Worm (Caenorhabditis elegans): ENCODE measurements around the gene nhl-1.

DNA sequence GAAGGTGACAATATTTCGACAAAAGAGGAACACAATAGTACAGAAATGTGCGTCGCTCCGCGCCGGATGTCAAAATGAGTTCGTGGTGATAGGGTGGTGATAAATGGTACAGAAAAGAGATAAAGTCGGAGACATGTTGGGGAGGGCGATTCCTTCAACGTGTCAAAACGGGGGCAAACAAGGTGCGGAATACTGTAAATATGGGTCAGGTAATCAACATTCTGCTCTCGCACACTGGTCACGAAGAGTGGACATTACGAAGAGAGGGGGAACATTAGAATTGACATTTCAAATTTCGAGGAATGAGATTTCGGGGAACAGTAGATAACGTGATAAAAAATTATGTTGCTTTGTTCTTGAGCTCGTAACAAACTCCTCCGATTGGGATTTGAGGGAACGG, 45.9 kb upstream of the nhl-1 start, which contains the start of gene ZC84.6:
- no peak for TF ChIP-seq nhr-90 (tag; optimal IDR thresholded peaks at IDR 0.05; ENCODE audit: poor library complexity)
- no peak for TF ChIP-seq dpl-1 (GFP tag; optimal IDR thresholded peaks at IDR 0.05)
- no peak for TF ChIP-seq unc-30 (tag; optimal IDR thresholded peaks at IDR 0.05)
- no peak for TF ChIP-seq tlp-1 (tag; optimal IDR thresholded peaks at IDR 0.05)
- no peak for TF ChIP-seq ama-1 (optimal IDR thresholded peaks at IDR 0.05)
- no peak for TF ChIP-seq nhr-77 (tag; optimal IDR thresholded peaks at IDR 0.05)
- TF ChIP-seq fkh-4 (tag; optimal IDR thresholded peaks at IDR 0.05; ENCODE audit: borderline replicate concordance): no peak
- TF ChIP-seq nhr-12 (tag; optimal IDR thresholded peaks at IDR 0.05): no peak
- no peak for TF ChIP-seq lin-35 (GFP tag; optimal IDR thresholded peaks at IDR 0.05)
- TF ChIP-seq elt-2 (tag; optimal IDR thresholded peaks at IDR 0.05): no peak

Data from whole organism, L1 larva.